Worm (Caenorhabditis elegans) whole organism, L4/young adult: ENCODE data around the gene C08E8.10.
"Not testable (repeated sequence)": the region's sequence is repeated elsewhere in the genome, so short reads cannot be mapped to it uniquely, and the experiment has no call there.

Experiments used
- W03F9.2 ChIP-seq: fragments of 150-350 bp; optimal IDR thresholded peaks from 2 replicates; lab custom pipeline; 2014; ENCODE audit warnings: missing biosample characterization, missing genetic modification characterization
- dao-5 ChIP-seq: sonication (generic microtip); optimal IDR thresholded peaks from 2 replicates; lab custom pipeline; 2016; ENCODE audit warnings: missing genotype, missing genetic modification characterization, moderate library complexity, missing compliant biosample characterization
- him-1 ChIP-seq: sonication (generic microtip); optimal IDR thresholded peaks from 2 replicates; lab custom pipeline; 2016; ENCODE audit warnings: missing genotype, missing genetic modification reagents, missing genetic modification characterization, missing compliant biosample characterization

The C08E8.10 gene

ce11 chrV:18346080-18346479, 6.4 kb upstream of the C08E8.10 start:
- TF ChIP-seq him-1 (tag; lab: Kevin White, UChicago) (no peak), W03F9.2 (tag; lab: Kevin White, UChicago) (peak; percentile 7)

DNA sequence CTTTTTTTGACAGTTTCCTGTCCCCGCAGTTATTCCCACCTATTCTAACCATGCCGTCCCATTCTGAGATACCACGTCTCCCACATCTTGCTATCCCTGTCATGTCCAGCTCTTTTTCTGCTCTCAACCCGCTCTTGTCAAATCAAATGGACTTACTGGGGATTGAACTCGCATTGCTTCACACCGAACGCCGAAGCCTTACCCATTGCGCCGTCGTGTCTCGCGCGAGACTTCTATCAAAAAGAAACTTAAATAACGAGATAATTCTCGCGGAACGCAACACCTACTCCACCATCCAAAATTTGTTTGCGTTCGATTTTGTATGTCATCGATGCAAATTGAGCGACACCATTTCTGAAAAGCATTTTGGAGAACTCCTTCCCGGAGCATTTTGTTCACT, 4.5 kb upstream of the C08E8.10 start:
- no peak for TF ChIP-seq him-1 (tag; lab: Kevin White, UChicago)
- no peak for TF ChIP-seq W03F9.2 (tag; lab: Kevin White, UChicago)
- TF ChIP-seq dao-5 (tag; lab: Kevin White, UChicago), result no peak

DNA sequence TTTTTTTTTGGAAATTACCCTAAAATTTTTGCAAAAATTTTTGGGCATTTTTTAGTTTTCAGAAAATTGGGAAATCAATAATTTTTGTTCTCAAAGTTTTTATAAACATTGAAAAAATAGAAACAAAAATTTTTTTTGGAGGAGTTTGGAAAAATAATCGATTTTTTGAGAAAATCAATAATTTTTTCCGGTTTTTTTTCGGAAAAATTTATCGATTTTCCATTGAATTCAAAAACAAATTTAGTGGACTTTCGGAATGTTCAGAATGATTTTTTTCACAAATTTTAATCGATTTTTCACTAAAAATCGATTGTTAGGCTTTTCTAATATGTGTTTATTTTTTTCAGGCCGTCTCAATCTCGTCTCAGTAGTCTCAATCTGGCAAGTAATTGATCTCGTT, 2.1 kb downstream of the C08E8.10 start:
- TF ChIP-seq W03F9.2 (tag; lab: Kevin White, UChicago) (no peak), dao-5 (tag; lab: Kevin White, UChicago) (no peak), him-1 (tag; lab: Kevin White, UChicago) (no peak)

DNA sequence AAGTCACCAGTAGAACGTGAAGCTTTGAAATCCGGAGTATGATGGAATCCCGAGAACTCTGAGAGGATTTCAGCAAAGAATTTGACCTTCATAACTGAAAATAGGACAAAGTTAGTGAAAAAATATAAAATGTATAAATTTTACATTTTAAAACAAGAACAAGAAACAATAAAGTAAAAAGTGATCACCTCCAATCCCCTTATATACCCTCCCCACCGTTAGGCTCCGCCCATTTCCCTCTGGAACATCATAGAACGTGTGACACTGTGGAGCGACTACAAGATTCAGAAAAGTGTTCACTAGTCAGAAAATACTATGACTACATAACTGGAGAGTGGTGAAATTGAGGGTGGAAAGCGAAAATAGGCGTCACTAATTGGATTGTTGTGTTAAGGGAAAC, 8.6 kb downstream of the C08E8.10 start, which contains the start of gene B0462.4:
Gene B0462.4 (minus strand): TSS at position 101 of the 400 bp plus-strand sequence.
- TF ChIP-seq him-1 (tag; lab: Kevin White, UChicago) (no peak), dao-5 (tag; lab: Kevin White, UChicago) (no peak), W03F9.2 (tag; lab: Kevin White, UChicago) (no peak)

DNA sequence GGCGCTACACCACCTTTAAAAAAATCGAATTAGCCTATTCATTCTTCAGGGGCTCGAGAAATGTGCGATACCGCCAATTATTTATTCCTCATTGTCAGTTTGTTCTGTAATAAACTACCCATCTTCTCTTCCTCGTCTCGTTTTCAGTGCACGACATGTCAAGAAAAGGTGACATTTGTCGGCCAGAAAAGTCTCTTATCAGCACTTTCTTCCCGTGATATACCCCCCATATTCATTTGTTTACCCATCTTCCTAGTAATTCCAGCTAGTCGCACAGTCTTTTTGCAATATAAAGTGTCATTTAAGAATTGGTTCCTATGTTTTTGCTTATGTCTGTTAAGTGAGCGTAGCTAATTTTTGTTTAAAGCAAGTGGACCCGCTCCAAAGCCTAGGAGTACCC, 15.2 kb downstream of the C08E8.10 start:
- TF ChIP-seq W03F9.2 (tag; lab: Kevin White, UChicago) (no peak), dao-5 (tag; lab: Kevin White, UChicago) (no peak), him-1 (tag; lab: Kevin White, UChicago) (no peak)

DNA sequence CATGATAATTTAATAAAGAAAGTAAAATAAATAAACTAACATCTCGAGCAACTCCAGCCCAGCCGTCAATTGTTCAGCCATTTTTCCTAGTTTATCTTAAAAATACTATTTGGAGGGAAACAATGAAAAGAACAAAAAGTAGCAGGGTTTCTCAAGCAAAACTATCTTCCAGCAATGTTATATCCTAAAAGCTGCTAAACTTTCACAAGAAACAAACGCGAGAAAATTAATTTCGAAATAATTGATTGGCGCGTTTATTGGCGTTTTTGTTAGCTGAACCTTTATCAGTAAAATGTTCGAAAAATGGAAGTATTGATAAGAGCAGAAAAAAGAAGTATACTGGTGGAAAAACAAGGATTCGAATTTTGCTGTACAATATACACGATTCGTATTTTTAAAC, 16.5 kb downstream of the C08E8.10 start, which contains the start of gene B0462.5:
Gene B0462.5 (minus strand): TSS at position 101 of the 400 bp plus-strand sequence.
- TF ChIP-seq him-1 (tag; lab: Kevin White, UChicago), result no peak
- no peak for TF ChIP-seq W03F9.2 (tag; lab: Kevin White, UChicago)

DNA sequence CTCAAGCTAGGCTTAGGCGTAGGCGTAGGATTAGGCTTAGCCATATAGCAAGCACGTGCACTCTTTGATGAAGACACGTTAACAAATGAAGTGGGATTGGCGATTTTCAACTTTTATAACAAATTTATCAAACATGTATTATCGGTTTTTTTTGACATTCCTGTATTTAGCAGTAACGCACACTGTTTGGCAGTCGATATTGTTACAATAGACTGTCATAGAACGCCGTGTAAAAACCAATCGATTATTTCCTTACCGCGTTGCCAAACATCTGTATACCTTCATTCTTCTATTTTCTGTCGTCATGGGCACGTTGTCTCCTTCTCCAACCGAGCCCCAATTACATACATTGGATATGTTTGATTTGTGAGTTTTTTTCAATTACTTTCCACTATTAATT, 21.4 kb downstream of the C08E8.10 start, which contains the start of gene fbxb-119:
Gene fbxb-119 (plus strand): TSS at position 301 of the 400 bp plus-strand sequence.
- TF ChIP-seq him-1 (tag; lab: Kevin White, UChicago) (no peak), W03F9.2 (tag; lab: Kevin White, UChicago) (no peak), dao-5 (tag; lab: Kevin White, UChicago) (no peak)

ce11 chrV:18302414-18302813, 37.3 kb downstream of the C08E8.10 start, which contains the start of gene Y51A2A.6:
Y51A2A.6 (plus strand) TSS chrV:18302714.
- not testable (repeated sequence) for TF ChIP-seq dao-5, W03F9.2, him-1 (tag; lab: Kevin White, UChicago)

DNA sequence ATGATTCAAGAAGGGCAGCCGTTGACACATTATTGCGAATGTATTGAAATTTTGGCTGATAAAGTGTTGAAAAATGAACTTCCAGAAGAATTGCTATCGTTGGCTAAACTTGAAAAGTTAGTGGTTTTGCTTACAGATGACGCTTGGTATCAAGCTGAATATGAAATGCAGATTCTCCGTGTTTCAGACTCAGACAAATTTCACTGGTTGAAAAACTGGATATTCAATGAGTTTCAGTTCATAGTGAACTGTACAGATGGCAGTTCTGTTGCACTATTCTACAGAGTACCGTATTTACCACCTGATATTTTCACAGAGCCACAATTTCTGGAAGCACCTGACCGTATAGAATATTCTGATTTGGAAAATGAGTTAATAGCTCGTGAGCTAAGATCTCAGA, 40.4 kb downstream of the C08E8.10 start:
- no peak for TF ChIP-seq W03F9.2 (tag; lab: Kevin White, UChicago)
- TF ChIP-seq him-1 (tag; lab: Kevin White, UChicago), result no peak
- no peak for TF ChIP-seq dao-5 (tag; lab: Kevin White, UChicago)

ce11 chrV:18298506-18298905, 41.2 kb downstream of the C08E8.10 start, which contains the start of gene Y51A2A.5:
Y51A2A.5 (plus strand) TSS chrV:18298806.
- TF ChIP-seq dao-5 (tag; lab: Kevin White, UChicago) (no peak), W03F9.2 (tag; lab: Kevin White, UChicago) (no peak), him-1 (tag; lab: Kevin White, UChicago) (no peak)

ce11 chrV:18292295-18292694, 47.4 kb downstream of the C08E8.10 start, which contains the start of gene Y51A2A.12:
Y51A2A.12 (plus strand) TSS chrV:18292595.
- TF ChIP-seq W03F9.2 (tag; lab: Kevin White, UChicago), result no peak
- TF ChIP-seq him-1 (tag; lab: Kevin White, UChicago), result no peak
- TF ChIP-seq dao-5 (tag; lab: Kevin White, UChicago), result no peak

ce11 chrV:18290642-18291041, 49.1 kb downstream of the C08E8.10 start, which contains the start of gene Y51A2A.4:
Y51A2A.4 (plus strand) TSS chrV:18290942.
- TF ChIP-seq dao-5 (tag; lab: Kevin White, UChicago) (no peak), him-1 (tag; lab: Kevin White, UChicago) (no peak), W03F9.2 (tag; lab: Kevin White, UChicago) (no peak)
